Worm (Caenorhabditis elegans): ENCODE measurements around the gene Y43F8B.28.

Y43F8B.28 gene

ce11 chrV:19517611-19518360 is 32.7 kb downstream of the Y43F8B.28 start:
- TF ChIP-seq ceh-36 (tag; optimal IDR thresholded peaks at IDR 0.05) = peak; percentile 82

- no peak for TF ChIP-seq B0310.2 (tag; optimal IDR thresholded peaks at IDR 0.05)
- TF ChIP-seq ceh-13 (GFP tag; optimal IDR thresholded peaks at IDR 0.05) = no peak
- TF ChIP-seq hmbx-1 (tag; optimal IDR thresholded peaks at IDR 0.05) = no peak
- no peak for TF ChIP-seq tra-4 (tag; optimal IDR thresholded peaks at IDR 0.05)
- TF ChIP-seq pes-1 (GFP tag; IDR thresholded peaks at IDR 0.05) = no peak
- no peak for TF ChIP-seq scrt-1 (GFP tag; IDR thresholded peaks at IDR 0.05)
- TF ChIP-seq sea-1 (GFP tag; conservative IDR thresholded peaks at IDR 0.05) = no peak
- no peak for TF ChIP-seq hmg-4 (GFP tag; optimal IDR thresholded peaks at IDR 0.05)
- TF ChIP-seq ama-1 (optimal IDR thresholded peaks at IDR 0.05) = no peak
- no peak for TF ChIP-seq aly-1 (tag; optimal IDR thresholded peaks at IDR 0.05)
- TF ChIP-seq flt-1 (GFP tag; IDR thresholded peaks at IDR 0.05) = no peak
- no peak for TF ChIP-seq ets-7 (tag; optimal IDR thresholded peaks at IDR 0.05)
- no peak for TF ChIP-seq hnd-1 (tag; optimal IDR thresholded peaks at IDR 0.05)
- no peak for TF ChIP-seq tbx-37 (GFP tag; conservative IDR thresholded peaks at IDR 0.05)
- TF ChIP-seq F13C5.2 (tag; optimal IDR thresholded peaks at IDR 0.05) = no peak
- TF ChIP-seq ceh-36 (tag; optimal IDR thresholded peaks at IDR 0.05) = no peak
- no peak for TF ChIP-seq tbx-11 (GFP tag; IDR thresholded peaks at IDR 0.05)
These were observed 33.5 kb downstream of the Y43F8B.28 start for ce11 chrV:19518468-19519168.

ce11 chrV:19519511-19519934 is 34.4 kb downstream of the Y43F8B.28 start:
- TF ChIP-seq tbx-37 (GFP tag; conservative IDR thresholded peaks at IDR 0.05) = no peak
- TF ChIP-seq aly-1 (tag; optimal IDR thresholded peaks at IDR 0.05) = no peak
- TF ChIP-seq scrt-1 (GFP tag; IDR thresholded peaks at IDR 0.05) = no peak
- no peak for TF ChIP-seq flt-1 (GFP tag; IDR thresholded peaks at IDR 0.05)
- no peak for TF ChIP-seq ets-7 (tag; optimal IDR thresholded peaks at IDR 0.05)
- TF ChIP-seq ama-1 (optimal IDR thresholded peaks at IDR 0.05) = peak; percentile 90
- TF ChIP-seq hnd-1 (tag; optimal IDR thresholded peaks at IDR 0.05) = peak; percentile 18
- TF ChIP-seq sea-1 (GFP tag; conservative IDR thresholded peaks at IDR 0.05) = peak; percentile 77
- TF ChIP-seq hmbx-1 (tag; optimal IDR thresholded peaks at IDR 0.05) = no peak

DNA sequence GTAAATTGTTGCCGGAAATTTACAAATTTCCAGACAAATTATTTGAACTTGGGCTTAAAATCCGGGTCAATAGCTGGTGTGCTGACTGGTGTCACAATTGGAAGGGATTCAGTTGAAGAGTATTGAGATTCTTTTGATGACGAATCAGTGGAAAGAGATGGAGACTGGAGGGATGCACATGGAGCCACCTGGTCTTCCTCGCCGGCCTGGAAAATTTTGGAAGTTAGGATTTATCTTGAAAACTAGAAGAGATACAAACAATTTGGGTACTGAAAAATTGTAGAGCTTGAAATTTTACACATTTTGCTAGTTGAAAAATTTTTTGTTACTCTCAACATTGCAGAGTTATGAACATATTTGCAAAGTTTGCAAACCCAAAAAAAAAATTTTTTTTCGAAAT is 35.0 kb downstream of the Y43F8B.28 start:
- TF ChIP-seq hnd-1 (tag; optimal IDR thresholded peaks at IDR 0.05) (no peak), F13C5.2 (tag; optimal IDR thresholded peaks at IDR 0.05) (no peak), tbx-37 (GFP tag; conservative IDR thresholded peaks at IDR 0.05) (no peak), sea-1 (GFP tag; conservative IDR thresholded peaks at IDR 0.05) (no peak), ama-1 (optimal IDR thresholded peaks at IDR 0.05) (peak; percentile 33)

DNA sequence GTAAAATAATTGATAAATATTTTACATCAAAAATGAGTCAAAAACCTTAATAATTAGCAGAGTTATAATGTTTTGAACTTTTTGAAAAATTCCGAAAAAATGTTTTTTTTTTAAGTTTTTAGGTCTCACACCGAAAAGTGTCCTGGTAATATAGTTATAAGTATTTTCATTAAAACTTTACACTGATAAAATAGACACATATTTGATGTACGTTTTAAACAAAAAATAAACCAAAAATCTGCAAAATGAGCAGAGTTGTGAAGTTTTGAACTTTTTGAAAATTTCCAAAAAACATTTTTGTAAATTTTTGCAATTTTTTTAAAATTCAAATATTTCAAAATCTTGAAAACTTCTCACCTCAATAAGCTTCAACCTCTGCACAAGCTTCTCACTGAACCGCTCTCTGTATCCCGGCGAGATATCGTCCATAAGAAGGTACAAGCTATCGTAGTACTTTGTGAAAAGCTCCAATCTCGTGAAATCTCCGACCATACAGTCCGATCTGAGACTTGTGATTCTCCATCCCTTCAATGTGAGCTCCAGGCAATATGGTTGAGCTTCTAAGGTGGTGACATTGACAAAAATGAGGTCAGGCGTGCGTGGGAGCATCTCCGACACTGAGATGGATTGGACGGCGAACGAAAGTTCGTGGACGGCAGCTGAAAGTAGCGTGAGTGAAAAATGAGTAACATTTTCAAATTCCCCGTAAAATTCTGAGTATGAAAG is 35.6 kb downstream of the Y43F8B.28 start:
- TF ChIP-seq sea-1 (GFP tag; conservative IDR thresholded peaks at IDR 0.05) = no peak
- no peak for TF ChIP-seq hmbx-1 (tag; optimal IDR thresholded peaks at IDR 0.05)
- TF ChIP-seq ama-1 (optimal IDR thresholded peaks at IDR 0.05) = peak; percentile 81

- TF ChIP-seq scrt-1 (GFP tag; IDR thresholded peaks at IDR 0.05) = no peak
- no peak for TF ChIP-seq aly-1 (tag; optimal IDR thresholded peaks at IDR 0.05)
- TF ChIP-seq ama-1 (optimal IDR thresholded peaks at IDR 0.05) = no peak
- TF ChIP-seq sea-1 (GFP tag; conservative IDR thresholded peaks at IDR 0.05) = peak; percentile 51; the same call in 1 of the 2 replicates
- no peak for TF ChIP-seq ceh-36 (tag; optimal IDR thresholded peaks at IDR 0.05)
- TF ChIP-seq tbx-11 (GFP tag; IDR thresholded peaks at IDR 0.05) = no peak
- peak; percentile 44; the same call in 1 of the 2 replicates for TF ChIP-seq pes-1 (GFP tag; IDR thresholded peaks at IDR 0.05)
- TF ChIP-seq ets-7 (tag; optimal IDR thresholded peaks at IDR 0.05) = no peak
- TF ChIP-seq tra-4 (tag; optimal IDR thresholded peaks at IDR 0.05) = no peak
- TF ChIP-seq flt-1 (GFP tag; IDR thresholded peaks at IDR 0.05) = 0 out of 2 replicates have a peak, but pooled peaks have one; percentile 25
- TF ChIP-seq hmbx-1 (tag; optimal IDR thresholded peaks at IDR 0.05) = no peak
These were observed 36.5 kb downstream of the Y43F8B.28 start for ce11 chrV:19521351-19522278.

DNA sequence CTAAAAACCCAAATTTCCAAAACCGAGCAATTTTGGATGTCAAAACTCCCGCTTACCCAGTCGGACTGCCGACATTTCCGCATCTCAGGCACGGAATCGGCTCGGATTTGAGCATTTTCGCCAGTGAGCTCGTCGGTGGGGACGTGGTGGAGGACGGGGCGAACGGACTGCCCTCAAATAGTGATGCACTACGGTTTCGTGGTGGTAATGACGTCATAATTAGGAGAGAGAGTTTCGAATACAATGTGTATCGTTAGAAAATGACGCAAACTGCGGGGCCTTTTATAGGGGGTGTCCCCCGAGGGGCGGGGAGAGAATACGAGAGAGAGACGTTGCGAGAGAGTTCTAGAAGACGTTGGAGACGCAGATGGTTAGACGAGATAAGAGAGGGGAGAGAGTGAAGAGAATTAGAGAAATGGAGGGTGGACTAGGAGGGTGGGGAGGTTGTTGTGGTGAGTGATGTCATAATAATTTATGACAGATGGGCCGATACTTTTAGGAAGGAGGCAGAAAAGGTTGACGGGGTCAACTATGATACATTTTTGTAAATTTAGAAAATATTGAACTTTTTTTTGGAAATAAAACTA is 37.5 kb downstream of the Y43F8B.28 start:
- TF ChIP-seq pes-1 (GFP tag; IDR thresholded peaks at IDR 0.05) (peak; percentile 61; the same call in 1 of the 2 replicates), flt-1 (GFP tag; IDR thresholded peaks at IDR 0.05) (no peak; the same call in 1 of the 2 replicates), aly-1 (tag; optimal IDR thresholded peaks at IDR 0.05) (no peak), scrt-1 (GFP tag; IDR thresholded peaks at IDR 0.05) (peak; percentile 62; the same call in 1 of the 2 replicates), sea-1 (GFP tag; conservative IDR thresholded peaks at IDR 0.05) (peak; percentile 85), hmg-4 (GFP tag; optimal IDR thresholded peaks at IDR 0.05) (peak; percentile 95), hmbx-1 (tag; optimal IDR thresholded peaks at IDR 0.05) (peak; percentile 61), hnd-1 (tag; optimal IDR thresholded peaks at IDR 0.05) (peak; percentile 30), F13C5.2 (tag; optimal IDR thresholded peaks at IDR 0.05) (peak; percentile 62), ceh-13 (GFP tag; optimal IDR thresholded peaks at IDR 0.05) (peak; percentile 52), tbx-37 (GFP tag; conservative IDR thresholded peaks at IDR 0.05) (no peak), tra-4 (tag; optimal IDR thresholded peaks at IDR 0.05) (no peak), ets-7 (tag; optimal IDR thresholded peaks at IDR 0.05) (no peak), B0310.2 (tag; optimal IDR thresholded peaks at IDR 0.05) (peak; percentile 60), ama-1 (optimal IDR thresholded peaks at IDR 0.05) (peak; percentile 99), ceh-36 (tag; optimal IDR thresholded peaks at IDR 0.05) (peak; percentile 68), tbx-11 (GFP tag; IDR thresholded peaks at IDR 0.05) (peak; percentile 70)

All from whole organism, early embryonic.